Worm (Caenorhabditis elegans) whole organism, L3 larva: ENCODE measurements around the gene pfd-2.

ENCODE experiments used
- R02D3.7 ChIP-seq: fragments of 150-350 bp; optimal IDR thresholded peaks from 2 replicates; lab custom pipeline; 2014; ENCODE audit warnings: missing biosample characterization, missing genetic modification characterization
- ZK546.5 ChIP-seq: sonication (generic microtip); optimal IDR thresholded peaks from 2 replicates; lab custom pipeline; 2017; ENCODE audit warnings: missing biosample characterization, missing genetic modification characterization
- aly-2 ChIP-seq: fragments of 150-350 bp; optimal IDR thresholded peaks from 2 replicates; lab custom pipeline; 2014; ENCODE audit warnings: missing biosample characterization, missing genetic modification characterization
- ama-1 ChIP-seq: fragments of 150-350 bp; optimal IDR thresholded peaks from 2 replicates; lab custom pipeline; 2018
- ceh-16 ChIP-seq: sonication (generic microtip); optimal IDR thresholded peaks from 2 replicates; lab custom pipeline; 2017; ENCODE audit warnings: missing biosample characterization, missing genetic modification characterization
- ceh-28 ChIP-seq: fragments of 150-350 bp; optimal IDR thresholded peaks from 2 replicates; lab custom pipeline; 2014; ENCODE audit warnings: missing biosample characterization, missing genetic modification reagents, missing genetic modification characterization
- ceh-82 ChIP-seq: fragments of 150-350 bp; optimal IDR thresholded peaks from 2 replicates; lab custom pipeline; 2014; ENCODE audit warnings: missing biosample characterization, missing genetic modification characterization
- ceh-9 ChIP-seq: sonication (generic microtip); optimal IDR thresholded peaks from 2 replicates; lab custom pipeline; 2018; ENCODE audit warnings: missing biosample characterization, missing genetic modification characterization
- daf-12 ChIP-seq: fragments of 150-350 bp; optimal IDR thresholded peaks from 2 replicates; lab custom pipeline; 2014; ENCODE audit warnings: missing biosample characterization, missing genetic modification reagents, missing genetic modification characterization
- egl-27 ChIP-seq: sonication (generic microtip); optimal IDR thresholded peaks from 4 replicates; lab custom pipeline; 2017; ENCODE audit warnings: missing biosample characterization, missing genetic modification reagents, missing genetic modification characterization
- egl-5 ChIP-seq: fragments of 150-350 bp; optimal IDR thresholded peaks from 2 replicates; lab custom pipeline; 2017; ENCODE audit warnings: missing biosample characterization, missing genetic modification reagents, missing genetic modification characterization, inconsistent platforms
- elt-1 ChIP-seq: fragments of 150-350 bp; optimal IDR thresholded peaks from 2 replicates; lab custom pipeline; 2014; ENCODE audit warnings: missing biosample characterization, missing genetic modification characterization
- elt-2 ChIP-seq: sonication (generic microtip); optimal IDR thresholded peaks from 2 replicates; lab custom pipeline; 2016; ENCODE audit warnings: missing genetic modification reagents, mild to moderate bottlenecking, missing genetic modification characterization, missing compliant biosample characterization
- elt-3 ChIP-seq, 3 experiments: fragments of 150-350 bp in 1 of 3; sonication (generic microtip) in 2 of 3; optimal IDR thresholded peaks; 2 replicates in 2 of 3; 4 replicates in 1 of 3; lab custom pipeline; 2014 to 2017; ENCODE audit warnings: missing biosample characterization in 3 of 3, missing genetic modification characterization in 3 of 3
- eor-1 ChIP-seq, 2 experiments: fragments of 150-350 bp; optimal IDR thresholded peaks; 2 replicates each; lab custom pipeline; 2014 to 2018; ENCODE audit warnings: missing biosample characterization in 2 of 2, missing genetic modification characterization in 2 of 2
- fkh-10 ChIP-seq: sonication (generic microtip); optimal IDR thresholded peaks from 2 replicates; lab custom pipeline; 2017; ENCODE audit warnings: missing biosample characterization, missing genetic modification reagents, missing genetic modification characterization
- fkh-2 ChIP-seq: fragments of 150-350 bp; optimal IDR thresholded peaks from 2 replicates; lab custom pipeline; 2014; ENCODE audit warnings: missing biosample characterization, missing genetic modification reagents, missing genetic modification characterization
- fos-1 ChIP-seq: fragments of 150-350 bp; optimal IDR thresholded peaks from 2 replicates; lab custom pipeline; 2014; ENCODE audit warnings: missing biosample characterization, missing genetic modification characterization
- hmg-11 ChIP-seq: sonication (generic microtip); optimal IDR thresholded peaks from 2 replicates; lab custom pipeline; 2016; ENCODE audit warnings: missing genetic modification characterization, missing compliant biosample characterization
- jun-1 ChIP-seq: fragments of 150-350 bp; optimal IDR thresholded peaks from 2 replicates; lab custom pipeline; 2014; ENCODE audit warnings: missing biosample characterization, missing genetic modification reagents, missing genetic modification characterization
- lin-15B ChIP-seq: fragments of 150-350 bp; optimal IDR thresholded peaks from 2 replicates; lab custom pipeline; 2014; ENCODE audit warnings: missing biosample characterization, missing genetic modification characterization
- lin-39 ChIP-seq: fragments of 150-350 bp; optimal IDR thresholded peaks from 2 replicates; lab custom pipeline; 2018; ENCODE audit warnings: missing biosample characterization, missing genetic modification reagents, missing genetic modification characterization
- lsy-12 ChIP-seq: sonication (generic microtip); optimal IDR thresholded peaks from 2 replicates; lab custom pipeline; 2016; ENCODE audit warnings: mild to moderate bottlenecking, missing genetic modification characterization, missing compliant biosample characterization
- mdl-1 ChIP-seq: fragments of 150-350 bp; optimal IDR thresholded peaks from 2 replicates; lab custom pipeline; 2014; ENCODE audit warnings: missing biosample characterization, missing genetic modification characterization
- mml-1 ChIP-seq: fragments of 150-350 bp; sonication (generic microtip); optimal IDR thresholded peaks from 3 replicates; lab custom pipeline; 2014; ENCODE audit warnings: missing biosample characterization, missing genetic modification characterization
- nfya-1 ChIP-seq: sonication (generic microtip); optimal IDR thresholded peaks from 2 replicates; lab custom pipeline; 2017; ENCODE audit warnings: missing genetic modification characterization, mild to moderate bottlenecking, missing compliant biosample characterization, antibody characterized with exemption, moderate library complexity; ENCODE audit not compliant: insufficient read depth
- nhr-11 ChIP-seq: fragments of 150-350 bp; optimal IDR thresholded peaks from 2 replicates; lab custom pipeline; 2014; ENCODE audit warnings: missing biosample characterization, missing genetic modification characterization
- nhr-12 ChIP-seq: fragments of 150-350 bp; optimal IDR thresholded peaks from 2 replicates; lab custom pipeline; 2014; ENCODE audit warnings: missing biosample characterization, missing genetic modification characterization
- nhr-23 ChIP-seq: fragments of 150-350 bp; optimal IDR thresholded peaks from 2 replicates; lab custom pipeline; 2014; ENCODE audit warnings: missing biosample characterization, missing genetic modification reagents, missing genetic modification characterization
- nhr-237 ChIP-seq: fragments of 150-350 bp; optimal IDR thresholded peaks from 2 replicates; lab custom pipeline; 2014; ENCODE audit warnings: missing biosample characterization, missing genetic modification characterization
- nhr-25 ChIP-seq: sonication (generic microtip); optimal IDR thresholded peaks from 2 replicates; lab custom pipeline; 2017; ENCODE audit warnings: missing biosample characterization, missing genetic modification characterization
- nhr-28 ChIP-seq: fragments of 150-350 bp; optimal IDR thresholded peaks from 2 replicates; lab custom pipeline; 2014; ENCODE audit warnings: missing biosample characterization, missing genetic modification characterization
- nhr-43 ChIP-seq: sonication (generic microtip); optimal IDR thresholded peaks from 2 replicates; lab custom pipeline; 2016; ENCODE audit warnings: mild to moderate bottlenecking, missing genetic modification characterization, missing compliant biosample characterization; ENCODE audit not compliant: poor library complexity, severe bottlenecking
- nhr-67 ChIP-seq: fragments of 150-350 bp; optimal IDR thresholded peaks from 2 replicates; lab custom pipeline; 2014; ENCODE audit warnings: missing biosample characterization, missing genetic modification characterization
- nhr-76 ChIP-seq: fragments of 150-350 bp; sonication (generic microtip); optimal IDR thresholded peaks from 5 replicates; lab custom pipeline; 2014; ENCODE audit warnings: missing biosample characterization, missing genetic modification characterization
- nhr-77 ChIP-seq: fragments of 150-350 bp; optimal IDR thresholded peaks from 2 replicates; lab custom pipeline; 2014; ENCODE audit warnings: missing biosample characterization, missing genetic modification characterization
- pha-4 ChIP-seq: fragments of 150-350 bp; optimal IDR thresholded peaks from 2 replicates; lab custom pipeline; 2014; ENCODE audit warnings: missing biosample characterization, missing genetic modification reagents, missing genetic modification characterization
- pqm-1 ChIP-seq: fragments of 150-350 bp; optimal IDR thresholded peaks from 2 replicates; lab custom pipeline; 2017; ENCODE audit warnings: missing biosample characterization, missing genetic modification characterization, inconsistent platforms
- sea-2 ChIP-seq: fragments of 150-350 bp; sonication (generic microtip); optimal IDR thresholded peaks from 4 replicates; lab custom pipeline; 2014; ENCODE audit warnings: missing biosample characterization, missing genetic modification reagents, missing genetic modification characterization
- skn-1 ChIP-seq: fragments of 150-350 bp; optimal IDR thresholded peaks from 2 replicates; lab custom pipeline; 2014; ENCODE audit warnings: missing biosample characterization, missing genetic modification characterization
- snpc-4 ChIP-seq: fragments of 150-350 bp; optimal IDR thresholded peaks from 2 replicates; lab custom pipeline; 2014; ENCODE audit warnings: missing biosample characterization, missing genetic modification characterization
- tbx-2 ChIP-seq: sonication (generic microtip); optimal IDR thresholded peaks from 2 replicates; lab custom pipeline; 2016; ENCODE audit warnings: mild to moderate bottlenecking, missing genetic modification characterization, missing compliant biosample characterization
- unc-39 ChIP-seq: sonication (generic microtip); optimal IDR thresholded peaks from 4 replicates; lab custom pipeline; 2017; ENCODE audit warnings: missing biosample characterization, missing genetic modification characterization
- unc-62 ChIP-seq: fragments of 150-350 bp; sonication (generic microtip); optimal IDR thresholded peaks from 4 replicates; lab custom pipeline; 2014; ENCODE audit warnings: missing biosample characterization, missing genetic modification reagents, missing genetic modification characterization
- zag-1 ChIP-seq: fragments of 150-350 bp; optimal IDR thresholded peaks from 2 replicates; lab custom pipeline; 2014; ENCODE audit warnings: missing biosample characterization, missing genetic modification characterization
- ztf-11 ChIP-seq: fragments of 150-350 bp; optimal IDR thresholded peaks from 2 replicates; lab custom pipeline; 2014; ENCODE audit warnings: missing biosample characterization, missing genetic modification characterization
- ztf-4 ChIP-seq: fragments of 150-350 bp; optimal IDR thresholded peaks from 2 replicates; lab custom pipeline; 2014; ENCODE audit warnings: missing biosample characterization, missing genetic modification characterization

Gene pfd-2

ce11 chrII:4297259-4297658, 29.3 kb upstream of the pfd-2 start:
- TF ChIP-seq skn-1 (no peak), lin-39 (tag; lab: Kevin White, UChicago) (no peak), lin-15B (no peak), fkh-10 (GFP tag; lab: Kevin White, UChicago) (no peak), ZK546.5 (tag; lab: Kevin White, UChicago) (no peak), elt-2 (peak; percentile 53)

- TF ChIP-seq lsy-12 (tag; lab: Kevin White, UChicago) = peak; percentile 92
- TF ChIP-seq elt-1 = peak; percentile 7
- TF ChIP-seq nfya-1 (tag; lab: Kevin White, UChicago) = peak; percentile 96
- TF ChIP-seq zag-1 = no peak
- peak; percentile 48 for TF ChIP-seq nhr-11 (tag; lab: Kevin White, UChicago)
- no peak for TF ChIP-seq nhr-12 (tag; lab: Kevin White, UChicago)
- no peak for TF ChIP-seq unc-62
- TF ChIP-seq nhr-77 = peak; percentile 28
- TF ChIP-seq fos-1 (tag; lab: Kevin White, UChicago) = peak; percentile 46
- TF ChIP-seq elt-2 = peak; percentile 78
- TF ChIP-seq snpc-4 (tag; lab: Kevin White, UChicago) = peak; percentile 85
- TF ChIP-seq unc-39 (tag; lab: Kevin White, UChicago) = no peak
- no peak for TF ChIP-seq mml-1
- peak; percentile 95 for TF ChIP-seq lin-39 (tag; lab: Kevin White, UChicago)
- TF ChIP-seq pqm-1 (tag; lab: Kevin White, UChicago) = peak; percentile 87
- TF ChIP-seq ztf-4 (tag; lab: Kevin White, UChicago) = peak; percentile 41
- no peak for TF ChIP-seq nhr-76 (tag; lab: Kevin White, UChicago)
- TF ChIP-seq elt-3 (tag; optimal IDR thresholded peaks at IDR 0.05; lab: Kevin White, UChicago) = no peak
- peak; percentile 100 for TF ChIP-seq pha-4 (tag; lab: Kevin White, UChicago)
- TF ChIP-seq ama-1 = peak; percentile 63
- no peak for TF ChIP-seq daf-12
- TF ChIP-seq lin-15B = peak; percentile 99
- TF ChIP-seq egl-5 (tag; lab: Kevin White, UChicago) = peak; percentile 96
- peak; percentile 98 for TF ChIP-seq nhr-43
- TF ChIP-seq tbx-2 (tag; lab: Kevin White, UChicago) = peak; percentile 78
- no peak for TF ChIP-seq ceh-9
- no peak for TF ChIP-seq eor-1 (tag; optimal IDR thresholded peaks at IDR 0.05; lab: Kevin White, UChicago)
- TF ChIP-seq egl-27 (tag; lab: Kevin White, UChicago) = peak; percentile 80
- TF ChIP-seq ceh-16 (tag; lab: Kevin White, UChicago) = peak; percentile 56
- TF ChIP-seq nhr-23 = peak; percentile 98
- peak; percentile 48 for TF ChIP-seq ZK546.5 (tag; lab: Kevin White, UChicago)
- peak; percentile 83 for TF ChIP-seq ceh-82 (tag; lab: Kevin White, UChicago)
- TF ChIP-seq ceh-28 (tag; lab: Kevin White, UChicago) = peak; percentile 87
- peak; percentile 52 for TF ChIP-seq aly-2 (tag; lab: Kevin White, UChicago)
- TF ChIP-seq sea-2 (GFP tag; lab: Kevin White, UChicago) = no peak
- no peak for TF ChIP-seq nhr-237 (tag; lab: Kevin White, UChicago)
- peak; percentile 94 for TF ChIP-seq fkh-10 (GFP tag; lab: Kevin White, UChicago)
- TF ChIP-seq nhr-67 (tag; lab: Kevin White, UChicago) = no peak
- peak; percentile 24 for TF ChIP-seq mdl-1 (tag; lab: Kevin White, UChicago)
- peak; percentile 88 for TF ChIP-seq nhr-25 (tag; lab: Kevin White, UChicago)
- peak; percentile 28 for TF ChIP-seq nhr-28 (tag; lab: Kevin White, UChicago)
- peak; percentile 100 for TF ChIP-seq R02D3.7 (tag; lab: Kevin White, UChicago)
- peak; percentile 8 for TF ChIP-seq fkh-2 (tag; lab: Kevin White, UChicago)
- no peak for TF ChIP-seq ztf-11 (tag; lab: Kevin White, UChicago)
- TF ChIP-seq skn-1 = peak; percentile 80
- peak; percentile 85 for TF ChIP-seq jun-1 (tag; lab: Kevin White, UChicago)
- peak; percentile 93 for TF ChIP-seq hmg-11 (tag; lab: Kevin White, UChicago)
- TF ChIP-seq, all 47 proteins: peak for 33
These were observed 27.3 kb upstream of the pfd-2 start, which contains the start of gene sco-1 for ce11 chrII:4299227-4299703. TSS of gene sco-1 (plus strand) at chrII:4299653.
